Worm (Caenorhabditis elegans): ENCODE results near the gene cebp-1.

Gene cebp-1

DNA sequence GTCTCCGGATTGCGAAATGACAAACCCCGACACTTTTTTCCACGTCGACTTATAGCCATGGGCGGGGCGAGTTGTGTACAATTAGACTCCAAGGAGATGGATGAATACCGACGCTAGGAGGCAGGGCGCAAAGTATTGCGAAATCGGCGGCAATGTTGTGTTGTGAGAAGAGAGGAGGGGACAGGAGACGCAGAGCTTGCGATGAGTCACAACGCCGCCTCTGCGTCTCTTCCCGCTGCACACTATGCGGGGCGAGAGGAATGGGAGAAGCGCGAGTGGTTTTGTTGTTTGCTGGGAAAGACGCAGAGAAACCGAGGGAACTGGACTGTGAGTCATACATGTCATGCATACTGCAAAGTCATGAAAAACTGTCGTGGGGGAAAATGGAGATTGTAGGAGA, 717 bp upstream of the cebp-1 start:
- TF ChIP-seq sdz-38 (tag; optimal IDR thresholded peaks at IDR 0.05) (no peak), F52B5.7 (tag; optimal IDR thresholded peaks at IDR 0.05) (peak; percentile 67), hsf-1 (GFP tag; IDR thresholded peaks at IDR 0.05) (0 out of 2 replicates have a peak, but pooled peaks have one; percentile 39), mes-4 (tag; optimal IDR thresholded peaks at IDR 0.05) (no peak), ceh-58 (GFP tag; IDR thresholded peaks at IDR 0.05) (no peak), B0261.1 (tag; optimal IDR thresholded peaks at IDR 0.05) (no peak), ccch-3 (GFP tag; optimal IDR thresholded peaks at IDR 0.05) (no peak), him-1 (tag; optimal IDR thresholded peaks at IDR 0.05) (no peak), egrh-3 (GFP tag; IDR thresholded peaks at IDR 0.05) (peak; percentile 77), ceh-91 (GFP tag; IDR thresholded peaks at IDR 0.05) (0 out of 2 replicates have a peak, but pooled peaks have one; percentile 13), ztf-6 (GFP tag; IDR thresholded peaks at IDR 0.05) (no peak), chd-7 (tag; optimal IDR thresholded peaks at IDR 0.05) (peak; percentile 86), madf-6 (GFP tag; IDR thresholded peaks at IDR 0.05) (0 out of 2 replicates have a peak, but pooled peaks have one; percentile 28), gei-17 (GFP tag; optimal IDR thresholded peaks at IDR 0.05) (peak; percentile 84), ceh-100 (GFP tag; IDR thresholded peaks at IDR 0.05) (no peak), tbx-9 (tag; optimal IDR thresholded peaks at IDR 0.05; ENCODE audit: borderline replicate concordance) (no peak), madf-10 (tag; optimal IDR thresholded peaks at IDR 0.05) (peak; percentile 86), zfh-2 (GFP tag; conservative IDR thresholded peaks at IDR 0.05) (peak; percentile 100), snpc-1.1 (tag; optimal IDR thresholded peaks at IDR 0.05; ENCODE audit: insufficient read depth) (no peak), F57A8.1 (GFP tag; optimal IDR thresholded peaks at IDR 0.05) (no peak), ztf-22 (GFP tag; optimal IDR thresholded peaks at IDR 0.05) (peak; percentile 72), F57C9.4 (tag; optimal IDR thresholded peaks at IDR 0.05) (no peak), mcd-1 (GFP tag; IDR thresholded peaks at IDR 0.05) (peak; percentile 77), F49E8.2 (tag; optimal IDR thresholded peaks at IDR 0.05; ENCODE audit: insufficient read depth) (no peak), lsy-27 (tag; optimal IDR thresholded peaks at IDR 0.05; ENCODE audit: borderline replicate concordance, insufficient read depth) (no peak), nfya-1 (tag; optimal IDR thresholded peaks at IDR 0.05; ENCODE audit: borderline replicate concordance, insufficient read depth) (no peak), bed-2 (GFP tag; IDR thresholded peaks at IDR 0.05) (peak; percentile 65; the same call in 1 of the 2 replicates), pbrm-1 (GFP tag; IDR thresholded peaks at IDR 0.05) (peak; percentile 86), xnd-1 (tag; optimal IDR thresholded peaks at IDR 0.05) (no peak), aptf-2 (GFP tag; conservative IDR thresholded peaks at IDR 0.05) (no peak), D2030.7 (GFP tag; IDR thresholded peaks at IDR 0.05) (no peak), egl-18 (GFP tag; IDR thresholded peaks at IDR 0.05) (no peak), bed-1 (GFP tag; IDR thresholded peaks at IDR 0.05) (no peak), ama-1 (optimal IDR thresholded peaks at IDR 0.05) (no peak), ama-1 (GFP tag; optimal IDR thresholded peaks at IDR 0.05) (no peak), sptf-2 (GFP tag; optimal IDR thresholded peaks at IDR 0.05) (no peak), akir-1 (GFP tag; optimal IDR thresholded peaks at IDR 0.05) (no peak), nhr-80 (tag; optimal IDR thresholded peaks at IDR 0.05) (peak; percentile 86), attf-5 (GFP tag; optimal IDR thresholded peaks at IDR 0.05) (peak; percentile 93), snpc-3.4 (tag; optimal IDR thresholded peaks at IDR 0.05) (no peak), hmg-20 (GFP tag; IDR thresholded peaks at IDR 0.05) (no peak), pha-4 (tag; optimal IDR thresholded peaks at IDR 0.05) (peak; percentile 55), mel-28 (tag; optimal IDR thresholded peaks at IDR 0.05; ENCODE audit: borderline replicate concordance) (no peak), hmg-1.2 (GFP tag; IDR thresholded peaks at IDR 0.05) (peak; percentile 92), snpc-1.3 (tag; optimal IDR thresholded peaks at IDR 0.05; ENCODE audit: insufficient read depth) (no peak), nhr-120 (GFP tag; IDR thresholded peaks at IDR 0.05) (no peak), hlh-12 (tag; optimal IDR thresholded peaks at IDR 0.05) (no peak), dox-1 (GFP tag; IDR thresholded peaks at IDR 0.05) (peak; percentile 93), Y53F4B.3 (GFP tag; IDR thresholded peaks at IDR 0.05) (no peak)
